Worm (Caenorhabditis elegans) whole organism, L2 larva: Measurements from ENCODE around the gene cec-3.

Experiments used
- C34F6.9 ChIP-seq: fragments of 150-350 bp; optimal IDR thresholded peaks from 2 replicates; lab custom pipeline; 2014; ENCODE audit warnings: missing biosample characterization, missing genetic modification characterization
- F13H6.1 ChIP-seq: sonication (generic microtip); optimal IDR thresholded peaks from 2 replicates; lab custom pipeline; 2016; ENCODE audit warnings: missing genetic modification characterization, missing compliant biosample characterization
- Y55F3AM.14 ChIP-seq: fragments of 200-800 bp; sonication (Bioruptor generic); optimal IDR thresholded peaks from 2 replicates; lab custom pipeline; 2018; ENCODE audit warnings: mild to moderate bottlenecking, missing genetic modification characterization, missing compliant biosample characterization
- ZK546.5 ChIP-seq: sonication (generic microtip); optimal IDR thresholded peaks from 2 replicates; lab custom pipeline; 2017; ENCODE audit warnings: missing biosample characterization, missing genetic modification characterization
- alr-1 ChIP-seq: fragments of 150-350 bp; optimal IDR thresholded peaks from 2 replicates; lab custom pipeline; 2014; ENCODE audit warnings: missing biosample characterization, missing genetic modification characterization
- blmp-1 ChIP-seq: sonication (generic microtip); optimal IDR thresholded peaks from 2 replicates; lab custom pipeline; 2017; ENCODE audit warnings: missing genetic modification characterization, mild to moderate bottlenecking, missing compliant biosample characterization, antibody characterized with exemption, moderate library complexity; ENCODE audit not compliant: insufficient read depth
- ceh-16 ChIP-seq: fragments of 150-350 bp; optimal IDR thresholded peaks from 2 replicates; lab custom pipeline; 2014; ENCODE audit warnings: missing biosample characterization, missing genetic modification characterization
- crh-2 ChIP-seq: sonication (generic microtip); optimal IDR thresholded peaks from 2 replicates; lab custom pipeline; 2017; ENCODE audit warnings: missing biosample characterization, missing genetic modification characterization
- fos-1 ChIP-seq: fragments of 150-350 bp; optimal IDR thresholded peaks from 2 replicates; lab custom pipeline; 2014; ENCODE audit warnings: missing biosample characterization, missing genetic modification characterization
- gmeb-1 ChIP-seq: fragments of 150-350 bp; optimal IDR thresholded peaks from 2 replicates; lab custom pipeline; 2014; ENCODE audit warnings: missing biosample characterization, missing genetic modification characterization
- lin-11 ChIP-seq: fragments of 150-350 bp; sonication (generic microtip); optimal IDR thresholded peaks from 2 replicates; lab custom pipeline; 2014; ENCODE audit warnings: missing biosample characterization, missing genetic modification characterization, inconsistent platforms, mixed read lengths
- lin-39 ChIP-seq: fragments of 150-350 bp; optimal IDR thresholded peaks from 2 replicates; lab custom pipeline; 2014; ENCODE audit warnings: missing biosample characterization, missing genetic modification reagents, missing genetic modification characterization
- lsy-2 ChIP-seq, 2 experiments: fragments of 150-350 bp in 1 of 2; sonication (generic microtip) in 1 of 2; optimal IDR thresholded peaks; 2 replicates each; lab custom pipeline; 2014 to 2017; ENCODE audit warnings: missing biosample characterization in 2 of 2, missing genetic modification characterization in 2 of 2
- nhr-21 ChIP-seq: fragments of 150-350 bp; optimal IDR thresholded peaks from 2 replicates; lab custom pipeline; 2014; ENCODE audit warnings: missing biosample characterization, missing genetic modification characterization
- nhr-237 ChIP-seq: fragments of 150-350 bp; optimal IDR thresholded peaks from 2 replicates; lab custom pipeline; 2014; ENCODE audit warnings: missing biosample characterization, missing genetic modification characterization
- nhr-25 ChIP-seq: fragments of 150-350 bp; sonication (generic microtip); optimal IDR thresholded peaks from 3 replicates; lab custom pipeline; 2014; ENCODE audit warnings: missing biosample characterization, missing genetic modification characterization
- nhr-77 ChIP-seq: fragments of 150-350 bp; optimal IDR thresholded peaks from 2 replicates; lab custom pipeline; 2014; ENCODE audit warnings: missing biosample characterization, missing genetic modification characterization
- peb-1 ChIP-seq: fragments of 150-350 bp; optimal IDR thresholded peaks from 2 replicates; lab custom pipeline; 2014; ENCODE audit warnings: missing biosample characterization, missing genetic modification characterization
- sem-4 ChIP-seq: fragments of 150-350 bp; optimal IDR thresholded peaks from 2 replicates; lab custom pipeline; 2014; ENCODE audit warnings: missing biosample characterization, missing genetic modification reagents, missing genetic modification characterization
- sma-3 ChIP-seq: sonication (generic microtip); optimal IDR thresholded peaks from 2 replicates; lab custom pipeline; 2016; ENCODE audit warnings: missing genetic modification reagents, missing genetic modification characterization, missing compliant biosample characterization
- sma-9 ChIP-seq, 2 experiments: fragments of 150-350 bp in 1 of 2; sonication (generic microtip) in 1 of 2; optimal IDR thresholded peaks; 2 replicates each; lab custom pipeline; 2014 to 2016; ENCODE audit warnings: missing genetic modification characterization in 2 of 2, mild to moderate bottlenecking in 1 of 2, missing biosample characterization in 1 of 2, missing compliant biosample characterization in 1 of 2, missing genetic modification reagents in 1 of 2, moderate library complexity in 1 of 2
- unc-55 ChIP-seq: fragments of 150-350 bp; sonication (generic microtip); optimal IDR thresholded peaks from 3 replicates; lab custom pipeline; 2014; ENCODE audit warnings: missing biosample characterization, missing genetic modification reagents, missing genetic modification characterization
- unc-62 ChIP-seq: fragments of 150-350 bp; optimal IDR thresholded peaks from 2 replicates; lab custom pipeline; 2014; ENCODE audit warnings: missing biosample characterization, missing genetic modification reagents, missing genetic modification characterization
- ztf-1 ChIP-seq: fragments of 200-800 bp; sonication (Bioruptor generic); conservative IDR thresholded peaks from 2 replicates; pipeline ENCODE4 v1.3.6; 2022; ENCODE audit warnings: missing genetic modification characterization, missing compliant biosample characterization
- ztf-11 ChIP-seq: sonication (generic microtip); optimal IDR thresholded peaks from 2 replicates; lab custom pipeline; 2017; ENCODE audit warnings: missing biosample characterization, missing genetic modification characterization
- ztf-4 ChIP-seq: fragments of 150-350 bp; optimal IDR thresholded peaks from 2 replicates; lab custom pipeline; 2014; ENCODE audit warnings: missing biosample characterization, missing genetic modification characterization

The cec-3 gene

ce11 chrII:7808950-7809349 is 48.5 kb downstream of the cec-3 start:
- TF ChIP-seq C34F6.9 (tag; lab: Kevin White, UChicago) = peak; percentile 1
- TF ChIP-seq nhr-25 (tag; lab: Kevin White, UChicago) = peak; percentile 36
- TF ChIP-seq lsy-2 (tag; optimal IDR thresholded peaks at IDR 0.05; lab: Kevin White, UChicago) = peak in 1 of 2 experiments; percentile 11
- TF ChIP-seq gmeb-1 = peak; percentile 38
- no peak for TF ChIP-seq nhr-77
- peak; percentile 23 for TF ChIP-seq sma-3
- TF ChIP-seq ZK546.5 (tag; lab: Kevin White, UChicago) = no peak
- peak; percentile 76 for TF ChIP-seq sma-9 (GFP tag; optimal IDR thresholded peaks at IDR 0.05; lab: Kevin White, UChicago)
- no peak for TF ChIP-seq sma-9 (tag; optimal IDR thresholded peaks at IDR 0.05; lab: Kevin White, UChicago)
- peak; percentile 1 for TF ChIP-seq crh-2
- TF ChIP-seq fos-1 (tag; lab: Kevin White, UChicago) = peak; percentile 82
- no peak for TF ChIP-seq blmp-1 (tag; lab: Kevin White, UChicago)
- TF ChIP-seq F13H6.1 (tag; lab: Kevin White, UChicago) = peak; percentile 49
- TF ChIP-seq Y55F3AM.14 (GFP tag; lab: Kevin White, UChicago) = peak; percentile 63

DNA sequence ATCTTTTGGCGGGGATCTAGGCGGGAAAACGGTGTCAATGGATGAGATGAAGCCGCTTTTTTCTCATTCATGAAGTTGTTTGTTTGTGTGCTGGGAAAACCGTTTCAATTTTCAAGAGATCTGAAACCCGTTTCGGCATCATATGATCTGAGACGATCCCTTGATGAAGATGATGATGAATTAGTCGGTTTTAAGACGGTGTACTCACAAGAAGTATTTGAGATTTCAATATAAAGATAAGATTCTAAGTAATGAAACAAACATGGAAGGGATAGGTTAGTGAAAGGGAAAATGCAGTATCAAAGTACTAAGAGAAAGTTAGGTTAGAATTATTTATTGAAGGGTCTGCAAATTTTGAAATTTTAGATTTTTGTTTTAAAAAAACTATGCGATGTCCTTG is 49.2 kb downstream of the cec-3 start:
- TF ChIP-seq blmp-1 (tag; lab: Kevin White, UChicago) = peak; percentile 93
- peak; percentile 75 for TF ChIP-seq nhr-25 (tag; lab: Kevin White, UChicago)
- no peak for TF ChIP-seq unc-62 (GFP tag; lab: Kevin White, UChicago)
- TF ChIP-seq crh-2 = peak; percentile 17
- TF ChIP-seq unc-55 (GFP tag; lab: Kevin White, UChicago) = no peak
- peak; percentile 87 for TF ChIP-seq ceh-16 (tag; lab: Kevin White, UChicago)
- no peak for TF ChIP-seq ztf-4
- TF ChIP-seq ztf-1 (GFP tag; lab: Robert Waterston, UW) = no peak

ce11 chrII:7806872-7807271 is 50.5 kb downstream of the cec-3 start:
- TF ChIP-seq nhr-25 (tag; lab: Kevin White, UChicago) = peak; percentile 89
- peak; percentile 85 for TF ChIP-seq blmp-1 (tag; lab: Kevin White, UChicago)
- no peak for TF ChIP-seq lin-39 (tag; lab: Kevin White, UChicago)
- TF ChIP-seq gmeb-1 = peak; percentile 55
- peak; percentile 1 for TF ChIP-seq F13H6.1 (tag; lab: Kevin White, UChicago)

- TF ChIP-seq peb-1 (tag; lab: Kevin White, UChicago) (no peak), F13H6.1 (tag; lab: Kevin White, UChicago) (no peak), nhr-21 (tag; lab: Kevin White, UChicago) (no peak), lin-11 (no peak), alr-1 (tag; lab: Kevin White, UChicago) (no peak), nhr-25 (tag; lab: Kevin White, UChicago) (no peak), sem-4 (no peak), nhr-237 (tag; lab: Kevin White, UChicago) (no peak), ztf-11 (tag; lab: Kevin White, UChicago) (no peak)
Observed at ce11 chrII:7806054-7806453, 51.3 kb downstream of the cec-3 start.
